Worm (Caenorhabditis elegans): ENCODE data around the gene srh-45.

DNA sequence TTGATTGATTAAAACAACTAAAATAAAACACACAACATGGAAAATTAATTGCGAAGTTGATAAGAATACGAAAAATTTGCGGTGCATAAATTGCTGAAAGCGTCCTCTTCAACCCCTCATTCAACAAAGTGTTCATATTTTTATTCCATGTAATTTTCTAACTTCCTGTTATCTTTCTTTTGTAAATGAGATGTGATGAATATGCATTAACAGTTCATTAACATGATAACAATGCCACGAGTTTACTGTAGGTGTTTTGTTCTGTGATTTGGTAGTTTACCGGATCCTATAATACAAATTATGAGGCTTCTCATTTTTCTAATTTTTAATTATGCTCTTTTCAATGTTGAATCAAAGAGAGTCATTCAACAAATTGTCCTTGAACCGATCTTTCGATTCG, 24.3 kb upstream of the srh-45 start, which contains the start of gene F47G9.6:
- TF ChIP-seq nhr-77 (tag; optimal IDR thresholded peaks at IDR 0.05) (no peak), R02D3.7 (tag; optimal IDR thresholded peaks at IDR 0.05) (no peak), fos-1 (tag; optimal IDR thresholded peaks at IDR 0.05) (no peak), nhr-237 (tag; optimal IDR thresholded peaks at IDR 0.05) (no peak), ama-1 (optimal IDR thresholded peaks at IDR 0.05) (no peak), lin-39 (tag; optimal IDR thresholded peaks at IDR 0.05) (no peak), ZK546.5 (tag; optimal IDR thresholded peaks at IDR 0.05) (no peak), crh-2 (tag; optimal IDR thresholded peaks at IDR 0.05) (no peak), unc-62 (GFP tag; optimal IDR thresholded peaks at IDR 0.05) (no peak)
